Fruit fly (Drosophila melanogaster): ENCODE results near the gene pasha.

Gene pasha

dm6 chr3R:31669153-31669934, 51.6 kb downstream of the pasha start, which contains the start of gene Zmynd8 (continued):
- TF ChIP-seq zen (tag; optimal IDR thresholded peaks at IDR 0.05) (peak; percentile 31), MBD-R2 (GFP tag; IDR thresholded peaks at IDR 0.05) (peak; percentile 47), E2f2 (GFP tag; IDR thresholded peaks at IDR 0.05) (peak; percentile 97), CG10959 (GFP tag; IDR thresholded peaks at IDR 0.05) (no peak), Dek (tag; optimal IDR thresholded peaks at IDR 0.05) (peak; percentile 0), CG14014 (GFP tag; IDR thresholded peaks at IDR 0.05) (no peak), Sin3A (optimal IDR thresholded peaks at IDR 0.05) (peak; percentile 93), sna (GFP tag; IDR thresholded peaks at IDR 0.05; ENCODE audit: partially characterized antibody) (peak; percentile 67), CG42726 (GFP tag; IDR thresholded peaks at IDR 0.05; ENCODE audit: partially characterized antibody) (0 out of 2 replicates have a peak, but pooled peaks have one; percentile 47), Atf6 (GFP tag; IDR thresholded peaks at IDR 0.05) (no peak), CG10267 (tag; optimal IDR thresholded peaks at IDR 0.05) (peak; percentile 50), C15 (GFP tag; IDR thresholded peaks at IDR 0.05) (no peak), CG31365 (tag; optimal IDR thresholded peaks at IDR 0.05) (no peak), CG7928 (GFP tag; optimal IDR thresholded peaks at IDR 0.05) (peak; percentile 23), Ada2b (GFP tag; IDR thresholded peaks at IDR 0.05) (no peak), CG8281 (tag; optimal IDR thresholded peaks at IDR 0.05) (no peak), crol (GFP tag; IDR thresholded peaks at IDR 0.05) (peak; percentile 74), Ets97D (GFP tag; optimal IDR thresholded peaks at IDR 0.05) (peak; percentile 86), nmo (GFP tag; optimal IDR thresholded peaks at IDR 0.05) (peak; percentile 56), scrt (GFP tag; optimal IDR thresholded peaks at IDR 0.05) (no peak), CG34422 (GFP tag; IDR thresholded peaks at IDR 0.05) (0 out of 3 replicates have a peak, but pooled peaks have one; percentile 12), Stat92E (GFP tag; optimal IDR thresholded peaks at IDR 0.05) (peak in 1 of 3 experiments; percentile 76), fu2 (GFP tag; optimal IDR thresholded peaks at IDR 0.05) (no peak), zfh1 (GFP tag; IDR thresholded peaks at IDR 0.05) (no peak), knrl (GFP tag; IDR thresholded peaks at IDR 0.05; ENCODE audit: partially characterized antibody) (peak; percentile 74), CG4282 (GFP tag; optimal IDR thresholded peaks at IDR 0.05) (no peak), Scr (GFP tag; IDR thresholded peaks at IDR 0.05; ENCODE audit: partially characterized antibody) (peak; percentile 73), trem (tag; optimal IDR thresholded peaks at IDR 0.05) (peak; percentile 85), sens-2 (GFP tag; IDR thresholded peaks at IDR 0.05) (no peak), CG14667 (GFP tag; IDR thresholded peaks at IDR 0.05) (no peak), CG6175 (GFP tag; IDR thresholded peaks at IDR 0.05) (no peak), CG30020 (tag; optimal IDR thresholded peaks at IDR 0.05) (no peak), Bgb (GFP tag; IDR thresholded peaks at IDR 0.05; ENCODE audit: partially characterized antibody) (peak; percentile 82), Doc3 (GFP tag; IDR thresholded peaks at IDR 0.05; ENCODE audit: partially characterized antibody) (peak; percentile 73; the same call in 1 of the 3 replicates), bsh (GFP tag; optimal IDR thresholded peaks at IDR 0.05) (no peak), btn (GFP tag; optimal IDR thresholded peaks at IDR 0.05) (no peak), yki (optimal IDR thresholded peaks at IDR 0.05) (no peak), CG4854 (GFP tag; optimal IDR thresholded peaks at IDR 0.05) (peak; percentile 94), hb (GFP tag; IDR thresholded peaks at IDR 0.05; ENCODE audit: partially characterized antibody) (peak; percentile 62; the same call in 1 of the 3 replicates), zf30C (GFP tag; optimal IDR thresholded peaks at IDR 0.05) (no peak), schlank (tag; optimal IDR thresholded peaks at IDR 0.05) (no peak), lab (GFP tag; optimal IDR thresholded peaks at IDR 0.05) (no peak), CHES-1-like (GFP tag; optimal IDR thresholded peaks at IDR 0.05) (peak; percentile 22), fd3F (GFP tag; optimal IDR thresholded peaks at IDR 0.05) (no peak), Myb (GFP tag; optimal IDR thresholded peaks at IDR 0.05) (peak; percentile 78), Hr78 (GFP tag; optimal IDR thresholded peaks at IDR 0.05) (no peak), CG9797 (GFP tag; optimal IDR thresholded peaks at IDR 0.05) (peak; percentile 66), dm (GFP tag; optimal IDR thresholded peaks at IDR 0.05) (no peak), CTCF (GFP tag; optimal IDR thresholded peaks at IDR 0.05) (peak; percentile 34)

Data from whole organism, embryonic.